Worm (Caenorhabditis elegans) whole organism, young adult: Measurements from ENCODE around the gene W10G6.1.

Source experiments
- aptf-2 ChIP-seq: fragments of 200-800 bp; sonication (Bioruptor generic); conservative IDR thresholded peaks from 2 replicates; pipeline ENCODE4 v1.3.6; 2022; ENCODE audit warnings: missing genetic modification reagents, missing genetic modification characterization, missing compliant biosample characterization
- nfya-1 ChIP-seq: sonication (generic microtip); optimal IDR thresholded peaks from 2 replicates; lab custom pipeline; 2017; ENCODE audit warnings: antibody characterized with exemption, missing compliant biosample characterization, missing genetic modification characterization, borderline replicate concordance; ENCODE audit not compliant: insufficient read depth

DNA sequence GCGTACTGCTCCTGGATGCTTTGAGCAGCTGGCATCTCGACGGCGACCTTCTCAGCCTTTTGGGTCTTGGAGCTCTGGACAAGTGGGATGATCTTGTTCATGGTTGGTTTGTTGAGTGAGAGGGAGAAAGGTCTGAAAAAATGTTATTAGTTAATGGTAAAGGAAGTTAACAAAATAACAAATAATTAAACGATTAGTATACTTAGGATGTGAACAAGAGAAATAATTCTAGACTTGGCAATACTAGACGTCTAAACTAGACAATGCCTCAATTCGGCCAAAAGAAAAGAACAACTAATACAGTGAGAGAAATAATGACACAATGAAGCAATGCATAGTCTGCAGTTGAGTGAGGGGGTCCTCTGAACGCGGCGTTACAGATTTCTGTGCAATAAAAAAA is 34.5 kb upstream of the W10G6.1 start, which contains the start of gene R11.4:
- TF ChIP-seq nfya-1 (tag; lab: Kevin White, UChicago) (no peak), aptf-2 (GFP tag; lab: Robert Waterston, UW) (no peak)
